Worm (Caenorhabditis elegans) whole organism, L2 larva: ENCODE data around the gene end-1.

Source experiments
- Y55F3AM.14 ChIP-seq: fragments of 200-800 bp; sonication (Bioruptor generic); optimal IDR thresholded peaks from 2 replicates; lab custom pipeline; 2018; ENCODE audit warnings: mild to moderate bottlenecking, missing genetic modification characterization, missing compliant biosample characterization
- alr-1 ChIP-seq: fragments of 150-350 bp; optimal IDR thresholded peaks from 2 replicates; lab custom pipeline; 2014; ENCODE audit warnings: missing biosample characterization, missing genetic modification characterization
- fos-1 ChIP-seq: fragments of 150-350 bp; optimal IDR thresholded peaks from 2 replicates; lab custom pipeline; 2014; ENCODE audit warnings: missing biosample characterization, missing genetic modification characterization
- lin-13 ChIP-seq: fragments of 150-350 bp; optimal IDR thresholded peaks from 2 replicates; lab custom pipeline; 2014; ENCODE audit warnings: missing biosample characterization, missing genetic modification reagents, missing genetic modification characterization
- lin-39 ChIP-seq: fragments of 150-350 bp; optimal IDR thresholded peaks from 2 replicates; lab custom pipeline; 2014; ENCODE audit warnings: missing biosample characterization, missing genetic modification reagents, missing genetic modification characterization
- mab-5 ChIP-seq: fragments of 150-350 bp; optimal IDR thresholded peaks from 2 replicates; lab custom pipeline; 2014; ENCODE audit warnings: missing biosample characterization, missing genetic modification characterization
- mdl-1 ChIP-seq, 2 experiments: fragments of 150-350 bp in 1 of 2; sonication (generic microtip) in 1 of 2; optimal IDR thresholded peaks; 2 replicates each; lab custom pipeline; 2017; ENCODE audit warnings: missing biosample characterization in 2 of 2, missing genetic modification characterization in 2 of 2
- nhr-11 ChIP-seq: fragments of 150-350 bp; optimal IDR thresholded peaks from 2 replicates; lab custom pipeline; 2014; ENCODE audit warnings: missing biosample characterization, missing genetic modification characterization
- nhr-77 ChIP-seq: fragments of 150-350 bp; optimal IDR thresholded peaks from 2 replicates; lab custom pipeline; 2014; ENCODE audit warnings: missing biosample characterization, missing genetic modification characterization
- skn-1 ChIP-seq: sonication (generic microtip); optimal IDR thresholded peaks from 2 replicates; lab custom pipeline; 2017; ENCODE audit warnings: missing biosample characterization, missing genetic modification characterization
- unc-39 ChIP-seq: fragments of 150-350 bp; optimal IDR thresholded peaks from 2 replicates; lab custom pipeline; 2014; ENCODE audit warnings: missing biosample characterization, missing genetic modification characterization
- unc-55 ChIP-seq: fragments of 150-350 bp; sonication (generic microtip); optimal IDR thresholded peaks from 3 replicates; lab custom pipeline; 2014; ENCODE audit warnings: missing biosample characterization, missing genetic modification reagents, missing genetic modification characterization
- ztf-11 ChIP-seq: sonication (generic microtip); optimal IDR thresholded peaks from 2 replicates; lab custom pipeline; 2017; ENCODE audit warnings: missing biosample characterization, missing genetic modification characterization

ce11 chrV:13942082-13942481 is 42.8 kb upstream of the end-1 start, which contains the start of gene dpr-1:
- TF ChIP-seq mab-5 (no peak), unc-55 (no peak), nhr-77 (tag; lab: Kevin White, UChicago) (no peak), mdl-1 (tag; optimal IDR thresholded peaks at IDR 0.05; lab: Kevin White, UChicago) (no peak), ztf-11 (tag; lab: Kevin White, UChicago) (no peak), fos-1 (no peak), lin-39 (tag; lab: Kevin White, UChicago) (no peak), nhr-11 (tag; lab: Kevin White, UChicago) (no peak), Y55F3AM.14 (GFP tag; lab: Kevin White, UChicago) (no peak), skn-1 (tag; lab: Kevin White, UChicago) (no peak), lin-13 (GFP tag; lab: Kevin White, UChicago) (no peak), unc-39 (tag; lab: Kevin White, UChicago) (no peak), alr-1 (tag; lab: Kevin White, UChicago) (no peak)
